Fruit fly (Drosophila melanogaster): Measurements from ENCODE around the gene cib.
A peak's percentile ranks its signal among the peaks of the same experiment; 100 is the strongest.

cib gene

DNA sequence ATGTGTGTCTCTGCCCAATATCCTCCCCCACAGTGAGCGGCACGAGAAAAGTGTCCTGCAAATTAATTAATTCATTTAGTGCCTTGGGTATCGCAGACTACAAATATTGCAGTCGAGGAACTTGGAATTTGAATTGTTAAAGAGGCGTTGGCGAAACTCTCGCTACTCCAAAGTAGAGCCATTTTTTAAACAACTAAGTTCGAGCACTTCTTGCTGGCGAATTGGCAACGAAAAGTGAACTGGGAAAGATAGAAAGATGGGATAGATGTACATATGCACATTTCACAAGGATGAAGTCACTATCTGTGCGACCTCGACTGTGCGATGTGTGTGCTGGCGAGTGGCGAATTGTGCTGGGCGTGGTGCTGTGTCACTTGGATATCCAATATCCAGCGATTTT is 843 bp downstream of the cib start (continued):
- no peak for TF ChIP-seq unc-4 (GFP tag; IDR thresholded peaks at IDR 0.05; ENCODE audit: partially characterized antibody)
- TF ChIP-seq Trl (optimal IDR thresholded peaks at IDR 0.05): no peak
- no peak for TF ChIP-seq Trl (GFP tag; optimal IDR thresholded peaks at IDR 0.05)
- no peak for TF ChIP-seq Ada2b (GFP tag; IDR thresholded peaks at IDR 0.05)
- no peak for TF ChIP-seq kni (GFP tag; optimal IDR thresholded peaks at IDR 0.05)
- TF ChIP-seq Sry-δ (GFP tag; optimal IDR thresholded peaks at IDR 0.05): no peak
- TF ChIP-seq H15 (GFP tag; IDR thresholded peaks at IDR 0.05): no peak
- TF ChIP-seq CG4617 (GFP tag; optimal IDR thresholded peaks at IDR 0.05; ENCODE audit: borderline replicate concordance): no peak
- no peak for TF ChIP-seq CG2202 (tag; optimal IDR thresholded peaks at IDR 0.05)
- TF ChIP-seq corto (GFP tag; optimal IDR thresholded peaks at IDR 0.05): no peak
- no peak for TF ChIP-seq CG1832 (GFP tag; optimal IDR thresholded peaks at IDR 0.05)
- peak in 1 of 3 experiments; percentile 45 for TF ChIP-seq lola (GFP tag; optimal IDR thresholded peaks at IDR 0.05)
- TF ChIP-seq HHEX (GFP tag; optimal IDR thresholded peaks at IDR 0.05): no peak
- TF ChIP-seq CrebB (tag; optimal IDR thresholded peaks at IDR 0.05): no peak
- no peak for TF ChIP-seq Sox100B (GFP tag; optimal IDR thresholded peaks at IDR 0.05)
- no peak for TF ChIP-seq chinmo (GFP tag; IDR thresholded peaks at IDR 0.05; ENCODE audit: partially characterized antibody)
- TF ChIP-seq CG32767 (GFP tag; IDR thresholded peaks at IDR 0.05): no peak
- no peak for TF ChIP-seq br (optimal IDR thresholded peaks at IDR 0.05)
- no peak for TF ChIP-seq mirr (GFP tag; optimal IDR thresholded peaks at IDR 0.05)
- no peak for TF ChIP-seq vvl (GFP tag; IDR thresholded peaks at IDR 0.05)
- no peak for TF ChIP-seq dati (GFP tag; IDR thresholded peaks at IDR 0.05)
- no peak for TF ChIP-seq CG12942 (GFP tag; optimal IDR thresholded peaks at IDR 0.05)
- no peak for TF ChIP-seq CG30431 (GFP tag; optimal IDR thresholded peaks at IDR 0.05)
- 0 out of 3 replicates have a peak, but pooled peaks have one; percentile 12 for TF ChIP-seq ci (GFP tag; IDR thresholded peaks at IDR 0.05)
- TF ChIP-seq CG6791 (GFP tag; IDR thresholded peaks at IDR 0.05; ENCODE audit: partially characterized antibody): no peak
- TF ChIP-seq HLHmδ (GFP tag; optimal IDR thresholded peaks at IDR 0.05): no peak
- TF ChIP-seq crc (GFP tag; optimal IDR thresholded peaks at IDR 0.05): no peak
- no peak for TF ChIP-seq Stat92E (GFP tag; optimal IDR thresholded peaks at IDR 0.05)
- no peak for TF ChIP-seq CG2116 (GFP tag; optimal IDR thresholded peaks at IDR 0.05)
- no peak for TF ChIP-seq ken (GFP tag; IDR thresholded peaks at IDR 0.05)
- no peak for TF ChIP-seq CG8359 (GFP tag; optimal IDR thresholded peaks at IDR 0.05; ENCODE audit: borderline replicate concordance)
- peak; percentile 4 for TF ChIP-seq CG4707 (GFP tag; optimal IDR thresholded peaks at IDR 0.05)
- TF ChIP-seq CG10147 (GFP tag; optimal IDR thresholded peaks at IDR 0.05): no peak
- no peak for TF ChIP-seq MBD-R2 (GFP tag; IDR thresholded peaks at IDR 0.05)
- TF ChIP-seq CG2129 (GFP tag; IDR thresholded peaks at IDR 0.05; ENCODE audit: partially characterized antibody): no peak
- TF ChIP-seq exex (tag; optimal IDR thresholded peaks at IDR 0.05): no peak
- no peak for TF ChIP-seq CG4854 (GFP tag; optimal IDR thresholded peaks at IDR 0.05)
- TF ChIP-seq CG9727 (GFP tag; optimal IDR thresholded peaks at IDR 0.05): peak; percentile 64
- no peak for TF ChIP-seq Mad (GFP tag; optimal IDR thresholded peaks at IDR 0.05)
- no peak for TF ChIP-seq CG12104 (GFP tag; optimal IDR thresholded peaks at IDR 0.05)
- TF ChIP-seq CG9609 (GFP tag; optimal IDR thresholded peaks at IDR 0.05): peak; percentile 25
- TF ChIP-seq CG12299 (tag; optimal IDR thresholded peaks at IDR 0.05): no peak
- no peak for TF ChIP-seq CG9932 (GFP tag; IDR thresholded peaks at IDR 0.05)
- peak; percentile 2 for TF ChIP-seq CG15601 (tag; optimal IDR thresholded peaks at IDR 0.05)
- TF ChIP-seq ac (GFP tag; optimal IDR thresholded peaks at IDR 0.05): no peak
- TF ChIP-seq cato (GFP tag; optimal IDR thresholded peaks at IDR 0.05; ENCODE audit: borderline replicate concordance): no peak
- TF ChIP-seq nmo (GFP tag; optimal IDR thresholded peaks at IDR 0.05): peak; percentile 51
- no peak for TF ChIP-seq CG11247 (GFP tag; IDR thresholded peaks at IDR 0.05)
- no peak for TF ChIP-seq CG1233 (GFP tag; optimal IDR thresholded peaks at IDR 0.05)
- no peak for TF ChIP-seq shn (GFP tag; optimal IDR thresholded peaks at IDR 0.05)
- TF ChIP-seq CG3281 (GFP tag; optimal IDR thresholded peaks at IDR 0.05): peak; percentile 19
